Worm (Caenorhabditis elegans) whole organism, L4/young adult: Measurements from ENCODE around the gene srw-60.

ENCODE experiments used
- W03F9.2 ChIP-seq: fragments of 150-350 bp; optimal IDR thresholded peaks from 2 replicates; lab custom pipeline; 2014; ENCODE audit warnings: missing biosample characterization, missing genetic modification characterization
- dao-5 ChIP-seq: sonication (generic microtip); optimal IDR thresholded peaks from 2 replicates; lab custom pipeline; 2016; ENCODE audit warnings: missing genotype, missing genetic modification characterization, moderate library complexity, missing compliant biosample characterization
- him-1 ChIP-seq: sonication (generic microtip); optimal IDR thresholded peaks from 2 replicates; lab custom pipeline; 2016; ENCODE audit warnings: missing genotype, missing genetic modification reagents, missing genetic modification characterization, missing compliant biosample characterization

srw-60 gene

DNA sequence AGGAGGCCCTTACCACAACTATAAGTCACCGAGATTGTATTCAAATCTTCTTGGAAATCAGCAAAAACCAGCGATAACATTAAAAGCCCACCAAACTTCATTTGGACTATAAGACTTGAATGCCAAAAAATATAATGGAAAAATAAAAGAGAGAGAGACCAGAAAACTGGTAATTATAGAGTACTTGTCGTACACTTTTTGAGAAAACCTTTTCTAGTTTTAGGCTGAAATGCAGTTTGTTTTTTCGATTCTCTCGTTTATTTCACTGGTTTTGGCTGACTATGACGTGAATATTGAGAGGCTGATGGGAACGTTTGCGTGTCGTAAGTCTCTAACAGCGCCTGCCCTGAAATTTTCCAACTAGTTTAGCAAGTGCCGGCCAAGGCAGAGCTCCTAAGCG lies 27.9 kb upstream of the srw-60 start, which contains the start of the genes irld-64 and irld-63:
Gene irld-64, minus strand, starts transcription at position 101 of the 400 bp plus-strand sequence.
Gene irld-63, plus strand, starts transcription at position 230 of the 400 bp plus-strand sequence.
- TF ChIP-seq dao-5 (tag; lab: Kevin White, UChicago) (no peak), him-1 (tag; lab: Kevin White, UChicago) (no peak), W03F9.2 (no peak)

DNA sequence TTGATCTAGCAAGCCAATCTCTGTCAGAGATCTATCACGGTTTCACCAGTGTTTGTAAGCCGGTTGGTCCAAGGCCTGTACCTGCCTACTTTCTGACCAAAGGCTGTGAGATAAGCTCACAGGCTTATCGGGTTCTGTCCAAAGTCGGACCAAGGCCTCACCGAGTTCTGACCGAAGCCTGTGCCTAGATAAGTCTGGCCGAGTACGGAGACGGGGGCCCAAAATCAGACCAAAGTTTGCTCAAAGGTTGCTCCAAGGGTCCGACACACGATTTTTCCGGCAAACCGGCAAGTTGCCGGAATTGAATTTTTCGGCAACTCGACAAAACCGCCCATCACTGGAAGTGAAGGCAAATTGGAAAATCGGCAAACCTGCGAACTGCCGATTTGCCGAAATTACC lies 26.8 kb upstream of the srw-60 start:
- TF ChIP-seq dao-5 (tag; lab: Kevin White, UChicago) = no peak
- TF ChIP-seq W03F9.2 = no peak
- TF ChIP-seq him-1 (tag; lab: Kevin White, UChicago) = no peak

ce11 chrII:2934354-2934753 lies 24.1 kb upstream of the srw-60 start, which contains the start of gene irld-67:
Gene irld-67 (minus strand): TSS chrII:2934454.
- TF ChIP-seq him-1 (tag; lab: Kevin White, UChicago) = no peak
- TF ChIP-seq dao-5 (tag; lab: Kevin White, UChicago) = no peak
- TF ChIP-seq W03F9.2 = no peak

ce11 chrII:2937852-2938251 lies 20.6 kb upstream of the srw-60 start, which contains the start of gene irld-65:
Gene irld-65 (minus strand): TSS chrII:2937952.
- TF ChIP-seq W03F9.2 (no peak), dao-5 (tag; lab: Kevin White, UChicago) (no peak), him-1 (tag; lab: Kevin White, UChicago) (no peak)

DNA sequence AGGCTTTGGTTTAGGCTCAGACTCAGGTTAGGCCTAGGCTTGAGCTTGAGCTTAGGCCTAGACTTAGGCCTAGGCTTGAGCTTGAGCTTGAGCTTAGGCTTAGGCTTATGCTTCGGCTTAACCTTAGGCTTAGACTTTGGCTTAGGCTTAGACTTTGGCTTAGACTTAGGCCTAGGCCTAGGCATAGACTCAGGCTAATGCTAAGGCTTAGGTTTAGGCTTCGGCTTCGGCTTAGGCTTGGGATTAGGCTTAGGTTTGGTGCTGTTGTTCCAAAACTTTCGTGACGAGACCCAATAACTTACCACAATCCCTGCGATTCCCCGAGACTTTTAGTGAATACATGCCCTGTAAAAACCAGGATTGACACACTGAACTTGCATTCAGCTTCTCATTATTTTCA lies 18.7 kb upstream of the srw-60 start:
- TF ChIP-seq W03F9.2 = no peak
- TF ChIP-seq him-1 (tag; lab: Kevin White, UChicago) = no peak
- no peak for TF ChIP-seq dao-5 (tag; lab: Kevin White, UChicago)

ce11 chrII:2940747-2941146 lies 17.7 kb upstream of the srw-60 start, which contains the start of gene irld-66:
Gene irld-66 (minus strand): TSS chrII:2940847.
- no peak for TF ChIP-seq him-1 (tag; lab: Kevin White, UChicago)
- no peak for TF ChIP-seq W03F9.2

- TF ChIP-seq dao-5 (tag; lab: Kevin White, UChicago) (no peak), him-1 (tag; lab: Kevin White, UChicago) (no peak), W03F9.2 (no peak)
These were observed 14.4 kb upstream of the srw-60 start, which contains the start of the genes irld-50 and irld-49 for ce11 chrII:2943966-2944365. Gene irld-50 (minus strand): TSS chrII:2944066. Gene irld-49 (plus strand): TSS chrII:2944176.

- TF ChIP-seq him-1 (tag; lab: Kevin White, UChicago) (no peak), dao-5 (tag; lab: Kevin White, UChicago) (no peak), W03F9.2 (no peak)
These were observed 12.0 kb upstream of the srw-60 start, which contains the start of gene srw-79 for ce11 chrII:2946438-2946837. Gene srw-79 (plus strand): TSS chrII:2946738.

DNA sequence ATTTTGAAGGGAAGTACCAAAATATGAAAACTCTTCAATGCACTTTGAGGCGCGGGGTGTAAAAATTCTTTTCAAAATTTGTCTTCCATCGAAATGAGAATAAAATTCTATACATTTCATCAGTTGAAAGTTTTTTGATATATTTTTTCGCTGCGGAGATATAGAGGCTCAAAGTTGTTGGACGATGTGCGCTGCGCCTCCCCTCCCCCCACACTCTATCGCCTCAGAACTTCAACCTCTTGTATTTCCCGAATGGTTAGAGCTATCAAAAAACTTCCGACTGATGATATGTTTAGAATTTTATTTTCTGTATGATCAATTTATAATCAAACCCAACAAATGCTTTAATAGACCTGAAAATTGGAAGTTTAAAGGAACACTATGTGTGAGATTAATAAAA lies 9.8 kb upstream of the srw-60 start:
- TF ChIP-seq dao-5 (tag; lab: Kevin White, UChicago) (no peak), W03F9.2 (no peak), him-1 (tag; lab: Kevin White, UChicago) (no peak)

DNA sequence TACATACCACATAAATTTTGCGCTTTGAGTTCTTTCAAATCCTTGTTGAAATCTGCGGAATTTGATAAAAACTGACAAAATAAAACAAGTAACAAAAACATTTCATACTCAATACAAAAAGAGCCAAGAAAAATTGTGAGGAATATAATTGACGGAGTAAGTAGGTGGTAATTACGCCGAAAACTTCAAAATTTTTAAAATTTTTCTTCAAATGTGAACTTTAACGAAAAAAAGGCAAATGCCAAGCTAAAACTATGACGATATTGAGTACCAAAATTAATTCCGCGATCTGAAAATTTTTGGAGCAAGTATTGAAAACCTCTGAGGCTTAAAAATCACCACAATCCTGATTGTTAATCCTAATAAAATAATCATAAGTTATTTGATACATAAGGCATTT lies 5.8 kb upstream of the srw-60 start, which contains the start of gene irld-51:
Gene irld-51, minus strand, starts transcription at position 101 of the 400 bp plus-strand sequence.
- TF ChIP-seq W03F9.2 (no peak), him-1 (tag; lab: Kevin White, UChicago) (no peak), dao-5 (tag; lab: Kevin White, UChicago) (no peak)

- TF ChIP-seq him-1 (tag; lab: Kevin White, UChicago) (no peak), W03F9.2 (no peak), dao-5 (tag; lab: Kevin White, UChicago) (no peak)
These were observed 2.7 kb upstream of the srw-60 start, which contains the start of gene irld-48 for ce11 chrII:2955656-2956115. Gene irld-48 (plus strand): TSS chrII:2956065.

DNA sequence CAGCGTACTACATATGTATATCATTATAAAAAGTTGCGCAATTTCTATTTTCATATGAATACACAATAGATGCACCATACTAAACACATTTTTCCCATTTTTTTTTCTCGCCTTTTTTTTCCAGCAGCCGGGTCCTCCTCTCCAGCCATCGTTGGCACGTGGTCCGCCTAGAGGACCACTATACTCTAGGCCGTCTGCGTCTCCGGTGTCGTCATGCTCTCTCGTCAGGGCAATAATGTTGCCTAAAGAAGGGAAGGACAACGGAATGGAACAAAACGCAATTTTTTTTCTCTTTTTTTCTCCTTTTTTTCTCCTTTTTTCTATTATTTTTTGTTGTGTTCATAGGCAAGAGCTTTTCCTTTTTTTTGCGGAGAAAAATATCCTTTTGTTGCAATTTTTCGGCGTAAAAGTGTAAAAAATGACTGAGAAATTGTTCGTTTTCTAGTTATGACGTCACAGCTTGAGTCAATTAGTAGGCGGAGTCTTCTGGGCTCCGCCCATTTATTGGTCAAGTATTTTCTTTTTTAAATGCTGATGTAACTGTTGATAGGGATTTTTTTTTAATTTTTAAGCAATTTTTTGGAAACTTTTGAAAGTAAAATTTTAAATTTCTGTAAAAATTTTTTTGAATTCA lies 4.2 kb downstream of the srw-60 start:
- peak; percentile 67 for TF ChIP-seq him-1 (tag; lab: Kevin White, UChicago)
- TF ChIP-seq dao-5 (tag; lab: Kevin White, UChicago) = no peak

DNA sequence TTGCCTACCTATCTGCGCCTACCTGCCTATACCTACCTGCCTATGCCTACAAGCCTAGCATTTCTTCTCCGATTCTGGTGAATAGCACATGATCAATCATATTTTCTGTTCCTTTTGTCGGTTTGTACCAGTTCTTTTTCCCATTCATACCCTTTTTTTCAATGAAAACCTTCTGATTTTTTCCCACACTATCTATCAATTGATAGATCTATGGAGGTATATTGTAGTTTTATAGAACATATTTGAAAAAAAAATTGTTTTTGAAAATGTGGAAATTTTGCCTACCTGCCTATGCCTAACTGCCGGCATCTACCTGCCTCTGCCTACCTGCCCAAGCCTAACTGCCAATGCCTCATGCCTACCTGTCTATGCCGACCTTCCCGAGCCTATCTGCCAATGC lies 5.2 kb downstream of the srw-60 start:
- TF ChIP-seq dao-5 (tag; lab: Kevin White, UChicago) (no peak), him-1 (tag; lab: Kevin White, UChicago) (no peak), W03F9.2 (no peak)

- TF ChIP-seq W03F9.2 = no peak
- no peak for TF ChIP-seq dao-5 (tag; lab: Kevin White, UChicago)
- TF ChIP-seq him-1 (tag; lab: Kevin White, UChicago) = no peak
These were observed 7.0 kb downstream of the srw-60 start for ce11 chrII:2965215-2965998.
